Fruit fly (Drosophila melanogaster): ENCODE measurements around the gene Polr2C.
A peak's percentile ranks its signal among the peaks of the same experiment; 100 is the strongest.

Gene Polr2C

DNA sequence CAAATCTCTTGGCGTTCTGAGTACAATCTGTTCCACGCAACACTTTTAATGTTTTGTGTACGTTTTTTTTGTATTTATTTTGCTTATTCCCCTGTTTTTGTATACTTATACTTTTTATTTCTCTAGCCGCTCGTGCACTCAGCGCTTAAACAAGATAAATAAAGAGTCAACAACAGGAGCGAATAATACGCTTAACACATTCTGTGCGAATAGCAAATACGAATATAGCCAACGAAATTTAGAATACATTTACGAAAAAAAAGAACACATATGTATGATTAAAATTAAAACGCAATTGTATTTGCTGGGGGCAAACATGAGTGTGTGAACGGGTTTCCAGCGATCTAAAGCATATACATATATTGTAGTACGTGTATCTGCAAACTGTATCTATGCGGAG lies 48.8 kb downstream of the Polr2C start (continued):
- TF ChIP-seq CG17359 (tag; optimal IDR thresholded peaks at IDR 0.05) (no peak), oc (tag; optimal IDR thresholded peaks at IDR 0.05) (no peak), schlank (tag; optimal IDR thresholded peaks at IDR 0.05) (peak; percentile 44), E2f2 (GFP tag; IDR thresholded peaks at IDR 0.05) (no peak), vfl (GFP tag; optimal IDR thresholded peaks at IDR 0.05) (no peak), caup (GFP tag; optimal IDR thresholded peaks at IDR 0.05; ENCODE audit: severe bottlenecking) (peak; percentile 32), vvl (GFP tag; IDR thresholded peaks at IDR 0.05) (no peak), sim (GFP tag; IDR thresholded peaks at IDR 0.05) (no peak), Fer1 (GFP tag; optimal IDR thresholded peaks at IDR 0.05) (peak; percentile 27), Rfx (GFP tag; IDR thresholded peaks at IDR 0.05) (peak; percentile 34; the same call in 1 of the 2 replicates), CG17328 (GFP tag; IDR thresholded peaks at IDR 0.05) (no peak), dmrt11E (tag; optimal IDR thresholded peaks at IDR 0.05) (no peak), Hmr (GFP tag; optimal IDR thresholded peaks at IDR 0.05) (peak; percentile 81), CG12744 (GFP tag; optimal IDR thresholded peaks at IDR 0.05) (no peak), sob (GFP tag; IDR thresholded peaks at IDR 0.05) (peak; percentile 54; the same call in 1 of the 2 replicates), CG2712 (tag; optimal IDR thresholded peaks at IDR 0.05) (no peak), CG6765 (GFP tag; optimal IDR thresholded peaks at IDR 0.05) (peak; percentile 10), CG11456 (GFP tag; IDR thresholded peaks at IDR 0.05) (no peak), lab (GFP tag; optimal IDR thresholded peaks at IDR 0.05) (peak; percentile 80), dan (GFP tag; IDR thresholded peaks at IDR 0.05) (no peak), CG7987 (GFP tag; optimal IDR thresholded peaks at IDR 0.05) (peak; percentile 19), Tbp (GFP tag; optimal IDR thresholded peaks at IDR 0.05) (no peak), btn (GFP tag; optimal IDR thresholded peaks at IDR 0.05) (no peak), bigmax (GFP tag; optimal IDR thresholded peaks at IDR 0.05) (no peak), CG11093 (GFP tag; IDR thresholded peaks at IDR 0.05) (no peak), CG4360 (GFP tag; IDR thresholded peaks at IDR 0.05) (no peak), her (GFP tag; optimal IDR thresholded peaks at IDR 0.05) (peak; percentile 59), eyg (GFP tag; optimal IDR thresholded peaks at IDR 0.05) (peak; percentile 25), CG1233 (GFP tag; optimal IDR thresholded peaks at IDR 0.05) (peak; percentile 9), wek (GFP tag; optimal IDR thresholded peaks at IDR 0.05) (no peak), Med (GFP tag) (peak; percentile 82), CG10267 (tag; optimal IDR thresholded peaks at IDR 0.05) (no peak), sug (tag; optimal IDR thresholded peaks at IDR 0.05) (peak; percentile 24), chn (GFP tag; optimal IDR thresholded peaks at IDR 0.05) (no peak), ato (GFP tag; IDR thresholded peaks at IDR 0.05; ENCODE audit: partially characterized antibody) (no peak), Hr39 (optimal IDR thresholded peaks at IDR 0.05) (no peak), tx (GFP tag; optimal IDR thresholded peaks at IDR 0.05) (no peak), wor (GFP tag; IDR thresholded peaks at IDR 0.05) (no peak), Xbp1 (GFP tag; optimal IDR thresholded peaks at IDR 0.05) (no peak), cwo (GFP tag; optimal IDR thresholded peaks at IDR 0.05) (peak; percentile 16), CG17829 (tag; optimal IDR thresholded peaks at IDR 0.05) (no peak), fd3F (GFP tag; optimal IDR thresholded peaks at IDR 0.05) (peak; percentile 52), CoRest (tag; optimal IDR thresholded peaks at IDR 0.05) (peak; percentile 18), mam (GFP tag; optimal IDR thresholded peaks at IDR 0.05) (peak; percentile 35), CG10543 (GFP tag; optimal IDR thresholded peaks at IDR 0.05) (peak; percentile 68), Awh (GFP tag; IDR thresholded peaks at IDR 0.05) (no peak), Atf-2 (GFP tag; optimal IDR thresholded peaks at IDR 0.05) (no peak), chinmo (GFP tag; IDR thresholded peaks at IDR 0.05; ENCODE audit: partially characterized antibody) (0 out of 4 replicates have a peak, but pooled peaks have one; percentile 24), CG18764 (GFP tag; optimal IDR thresholded peaks at IDR 0.05) (no peak), CG3847 (GFP tag; IDR thresholded peaks at IDR 0.05) (0 out of 2 replicates have a peak, but pooled peaks have one; percentile 14), CG10209 (GFP tag; optimal IDR thresholded peaks at IDR 0.05) (peak; percentile 27), sens (GFP tag) (peak; percentile 55)

All from whole organism, embryonic.